Fruit fly (Drosophila melanogaster) whole organism, embryonic: ENCODE results near the gene Cyt-c-p.

Experiments
- Abd-B ChIP-seq: fragments of 200-800 bp; sonication (Bioruptor generic); optimal IDR thresholded peaks from 2 replicates; lab custom pipeline; 2018; ENCODE audit warnings: missing biosample characterization, mild to moderate bottlenecking, missing genetic modification characterization, moderate library complexity
- CG10267 ChIP-seq: fragments of 200-800 bp; sonication (Bioruptor generic); optimal IDR thresholded peaks from 2 replicates; lab custom pipeline; 2018; ENCODE audit warnings: missing biosample characterization, mild to moderate bottlenecking, missing genetic modification characterization, moderate library complexity
- CG10274 ChIP-seq: fragments of 200-800 bp; sonication (Bioruptor generic); optimal IDR thresholded peaks from 3 replicates; lab custom pipeline; 2017; ENCODE audit warnings: missing biosample characterization, mild to moderate bottlenecking, missing genetic modification characterization
- CG10366 ChIP-seq: fragments of 200-800 bp; sonication (Bioruptor generic); IDR thresholded peaks from 2 replicates; pipeline ENCODE4 v1.3.6; 2022; ENCODE audit warnings: missing biosample characterization, missing genetic modification characterization
- CG12071 ChIP-seq: fragments of 200-800 bp; sonication (Bioruptor generic); optimal IDR thresholded peaks from 3 replicates; lab custom pipeline; 2018; ENCODE audit warnings: missing biosample characterization, mild to moderate bottlenecking, missing genetic modification characterization
- CG13624 ChIP-seq: fragments of 200-800 bp; sonication (Bioruptor generic); optimal IDR thresholded peaks from 2 replicates; lab custom pipeline; 2016; ENCODE audit warnings: missing biosample characterization, missing genetic modification characterization
- CG15696 ChIP-seq: fragments of 200-800 bp; sonication (Bioruptor generic); optimal IDR thresholded peaks from 2 replicates; lab custom pipeline; 2019; ENCODE audit warnings: missing biosample characterization, mild to moderate bottlenecking, missing genetic modification characterization, moderate library complexity
- CG1603 ChIP-seq: fragments of 200-800 bp; sonication (Bioruptor generic); optimal IDR thresholded peaks from 2 replicates; lab custom pipeline; 2019; ENCODE audit warnings: missing biosample characterization, mild to moderate bottlenecking, missing genetic modification characterization, moderate library complexity
- CG17612 ChIP-seq: fragments of 200-800 bp; sonication (Bioruptor generic); IDR thresholded peaks from 2 replicates; pipeline ENCODE4 v1.3.6; 2022; ENCODE audit warnings: missing biosample characterization, missing genetic modification characterization
- CG18011 ChIP-seq: fragments of 200-800 bp; sonication (Bioruptor generic); optimal IDR thresholded peaks from 2 replicates; lab custom pipeline; 2017; ENCODE audit warnings: missing biosample characterization, missing genetic modification characterization, mild to moderate bottlenecking, moderate library complexity, missing genotype
- CG18262 ChIP-seq: fragments of 200-800 bp; optimal IDR thresholded peaks from 3 replicates; lab custom pipeline; 2019; ENCODE audit warnings: missing biosample characterization, mild to moderate bottlenecking, missing genetic modification characterization, moderate library complexity
- CG18619 ChIP-seq: fragments of 200-800 bp; sonication (Bioruptor generic); optimal IDR thresholded peaks from 3 replicates; lab custom pipeline; 2017; ENCODE audit warnings: missing biosample characterization, mild to moderate bottlenecking, missing genetic modification characterization
- CG2199 ChIP-seq: fragments of 200-800 bp; sonication (Bioruptor generic); IDR thresholded peaks from 3 replicates; pipeline ENCODE4 v1.3.6; 2022; ENCODE audit warnings: missing biosample characterization, missing genetic modification characterization
- CG33213 ChIP-seq: fragments of 200-800 bp; sonication (Bioruptor generic); optimal IDR thresholded peaks from 3 replicates; lab custom pipeline; 2016; ENCODE audit warnings: missing biosample characterization, missing genetic modification characterization
- CG3726 ChIP-seq: fragments of 200-800 bp; sonication (Bioruptor generic); IDR thresholded peaks from 3 replicates; pipeline ENCODE4, ENCODE4 v1.3.6; 2022; ENCODE audit warnings: missing biosample characterization, missing genetic modification characterization
- CG6175 ChIP-seq: fragments of 200-800 bp; sonication (Bioruptor generic); IDR thresholded peaks from 3 replicates; pipeline ENCODE4 v1.3.6; 2022; ENCODE audit warnings: missing biosample characterization, missing genetic modification characterization
- CG7357 ChIP-seq: fragments of 200-800 bp; sonication (Bioruptor generic); IDR thresholded peaks from 3 replicates; pipeline ENCODE4 v1.3.6; 2022; ENCODE audit warnings: missing biosample characterization, missing genetic modification characterization
- CG9817 ChIP-seq: fragments of 200-800 bp; sonication (Bioruptor generic); optimal IDR thresholded peaks from 2 replicates; lab custom pipeline; 2018; ENCODE audit warnings: missing biosample characterization, mild to moderate bottlenecking, missing genetic modification characterization, moderate library complexity
- Doc2 ChIP-seq: fragments of 200-800 bp; sonication (Bioruptor generic); IDR thresholded peaks from 2 replicates; pipeline ENCODE4 v1.3.6; 2022; ENCODE audit warnings: missing biosample characterization, missing genetic modification characterization
- Dref ChIP-seq: fragments of 200-800 bp; sonication (Bioruptor generic); IDR thresholded peaks from 2 replicates; pipeline ENCODE4 v1.3.6; 2022; ENCODE audit warnings: missing biosample characterization, missing genetic modification characterization
- E2f2 ChIP-seq: fragments of 200-800 bp; sonication (Bioruptor generic); IDR thresholded peaks from 2 replicates; pipeline ENCODE4 v1.3.6; 2022; ENCODE audit warnings: missing biosample characterization, missing genetic modification characterization
- Hand ChIP-seq: fragments of 200-800 bp; sonication (Bioruptor generic); optimal IDR thresholded peaks from 2 replicates; lab custom pipeline; 2017; ENCODE audit warnings: mild to moderate bottlenecking, missing biosample characterization, missing genetic modification reagents, missing genetic modification characterization
- Hmr ChIP-seq: fragments of 200-800 bp; sonication (Bioruptor generic); optimal IDR thresholded peaks from 3 replicates; lab custom pipeline; 2017; ENCODE audit warnings: mild to moderate bottlenecking, missing biosample characterization, missing genetic modification reagents, missing genetic modification characterization
- Hr3 ChIP-seq: fragments of 200-800 bp; sonication (Bioruptor generic); optimal IDR thresholded peaks from 3 replicates; lab custom pipeline; 2016; ENCODE audit warnings: missing biosample characterization, missing genetic modification characterization
- Kr ChIP-seq: fragments of 200-800 bp; sonication (Bioruptor generic); optimal IDR thresholded peaks from 2 replicates; lab custom pipeline; 2017; ENCODE audit warnings: missing biosample characterization, mild to moderate bottlenecking, missing genetic modification characterization
- NFAT ChIP-seq: fragments of 200-800 bp; sonication (Bioruptor generic); IDR thresholded peaks from 2 replicates; pipeline ENCODE4 v1.3.6; 2022; ENCODE audit warnings: missing biosample characterization, missing genetic modification characterization
- NK7.1 ChIP-seq: fragments of 200-800 bp; sonication (Bioruptor generic); optimal IDR thresholded peaks from 3 replicates; lab custom pipeline; 2016; ENCODE audit warnings: missing biosample characterization, missing genetic modification characterization
- Nf-YA ChIP-seq: fragments of 200-800 bp; sonication (Bioruptor generic); IDR thresholded peaks from 2 replicates; pipeline ENCODE4 v1.3.6; 2022; ENCODE audit warnings: missing biosample characterization, missing genetic modification characterization
- Six4 ChIP-seq: fragments of 200-800 bp; sonication (Bioruptor generic); optimal IDR thresholded peaks from 2 replicates; lab custom pipeline; 2016; ENCODE audit warnings: missing biosample characterization, missing genetic modification characterization
- Xrp1 ChIP-seq: fragments of 200-800 bp; sonication (Bioruptor generic); IDR thresholded peaks from 2 replicates; pipeline ENCODE4 v1.3.6; 2022; ENCODE audit warnings: missing biosample characterization, missing genetic modification characterization
- az2 ChIP-seq: fragments of 200-800 bp; sonication (Bioruptor generic); optimal IDR thresholded peaks from 3 replicates; lab custom pipeline; 2016; ENCODE audit warnings: missing biosample characterization, missing genetic modification characterization
- bab2 ChIP-seq: fragments of 200-800 bp; sonication (Bioruptor generic); optimal IDR thresholded peaks from 2 replicates; lab custom pipeline; 2016; ENCODE audit warnings: missing biosample characterization, missing genetic modification characterization
- dmrt11E ChIP-seq: fragments of 200-800 bp; sonication (Bioruptor generic); optimal IDR thresholded peaks from 3 replicates; lab custom pipeline; 2018; ENCODE audit warnings: missing biosample characterization, mild to moderate bottlenecking, missing genetic modification characterization, moderate library complexity
- eyg ChIP-seq: fragments of 200-800 bp; sonication (Bioruptor generic); optimal IDR thresholded peaks from 3 replicates; lab custom pipeline; 2016; ENCODE audit warnings: missing biosample characterization, missing genetic modification characterization
- gsb-n ChIP-seq: fragments of 200-800 bp; sonication (Bioruptor generic); optimal IDR thresholded peaks from 3 replicates; lab custom pipeline; 2018; ENCODE audit warnings: missing biosample characterization, mild to moderate bottlenecking, missing genetic modification characterization
- kni ChIP-seq: fragments of 200-800 bp; sonication (Bioruptor generic); optimal IDR thresholded peaks from 3 replicates; lab custom pipeline; 2017; ENCODE audit warnings: mild to moderate bottlenecking, missing biosample characterization, missing genetic modification reagents, missing genetic modification characterization
- nerfin-1 ChIP-seq: fragments of 200-800 bp; sonication (Bioruptor generic); optimal IDR thresholded peaks from 3 replicates; lab custom pipeline; 2019; ENCODE audit warnings: missing biosample characterization, mild to moderate bottlenecking, missing genetic modification characterization, moderate library complexity
- nom ChIP-seq: fragments of 200-800 bp; sonication (Bioruptor generic); optimal IDR thresholded peaks from 2 replicates; lab custom pipeline; 2017; ENCODE audit warnings: missing biosample characterization, missing genetic modification characterization, mild to moderate bottlenecking, moderate library complexity, missing genetic modification reagents
- oc ChIP-seq: fragments of 200-800 bp; sonication (Bioruptor generic); optimal IDR thresholded peaks from 2 replicates; lab custom pipeline; 2018; ENCODE audit warnings: missing biosample characterization, mild to moderate bottlenecking, missing genetic modification characterization, moderate library complexity
- otp ChIP-seq: fragments of 200-800 bp; sonication (Bioruptor generic); IDR thresholded peaks from 3 replicates; pipeline ENCODE4, ENCODE4 v1.3.6; 2022; ENCODE audit warnings: missing biosample characterization, missing genetic modification characterization
- pho ChIP-seq: fragments of 200-800 bp; sonication (Bioruptor generic); optimal IDR thresholded peaks from 2 replicates; lab custom pipeline; 2016; ENCODE audit warnings: missing biosample characterization, missing genetic modification characterization
- prd ChIP-seq, 3 experiments: fragments of >200 bp in 2 of 3; fragments of 200-800 bp in 1 of 3; sonication (Bioruptor generic) in 1 of 3; optimal IDR thresholded peaks in 2 of 3; IDR thresholded peaks in 1 of 3; 2 replicates in 2 of 3; 3 replicates in 1 of 3; pipeline versions ENCODE4 v1.3.6 to Lab custom; 2017 to 2022; ENCODE audit warnings: missing biosample characterization in 1 of 3, missing genetic modification characterization in 1 of 3
- run ChIP-seq: fragments of 200-800 bp; sonication (Bioruptor generic); optimal IDR thresholded peaks from 3 replicates; lab custom pipeline; 2018; ENCODE audit warnings: missing biosample characterization, mild to moderate bottlenecking, missing genetic modification characterization
- sens ChIP-seq: fragments of 200-800 bp; sonication (Bioruptor generic); peaks from one replicate; lab custom pipeline; 2016; ENCODE audit warnings: missing biosample characterization, missing genetic modification characterization
- seq ChIP-seq: fragments of 200-800 bp; sonication (Bioruptor generic); IDR thresholded peaks from 2 replicates; pipeline ENCODE4 v1.3.6; 2022; ENCODE audit warnings: missing biosample characterization, missing genetic modification characterization
- twi ChIP-seq: fragments of 200-800 bp; optimal IDR thresholded peaks from 2 replicates; lab custom pipeline; 2019; ENCODE audit warnings: missing biosample characterization, mild to moderate bottlenecking, missing genetic modification characterization, moderate library complexity
- usp ChIP-seq: fragments of >200 bp; optimal IDR thresholded peaks from 2 replicates; lab custom pipeline; 2017; ENCODE audit warnings: missing biosample characterization, missing genetic modification characterization
- zen ChIP-seq: fragments of 200-800 bp; sonication (Bioruptor generic); optimal IDR thresholded peaks from 3 replicates; lab custom pipeline; 2018; ENCODE audit warnings: missing biosample characterization, mild to moderate bottlenecking, missing genetic modification characterization, moderate library complexity

Gene Cyt-c-p

dm6 chr2L:16715841-16716701 is 3.7 kb upstream of the Cyt-c-p start, which contains the start of the genes Cyt-c-d and CG31808 (continued):
- TF ChIP-seq gsb-n (tag; lab: Kevin White, UChicago), result peak; percentile 98
- peak; percentile 95; the same call in 1 of the 3 replicates for TF ChIP-seq CG3726 (GFP tag; lab: Robert Waterston, UW)
- peak; percentile 89 for TF ChIP-seq nom (GFP tag; lab: Kevin White, UChicago)
- TF ChIP-seq Abd-B (GFP tag; lab: Kevin White, UChicago), result peak; percentile 95
- TF ChIP-seq E2f2 (GFP tag; lab: Robert Waterston, UW), result peak; percentile 86
- TF ChIP-seq Xrp1, result peak; percentile 98
- TF ChIP-seq CG17612, result peak; percentile 85
- peak; percentile 91 for TF ChIP-seq CG7357 (GFP tag; lab: Robert Waterston, UW)
- peak; percentile 87 for TF ChIP-seq CG18011
- peak; percentile 85 for TF ChIP-seq NFAT (GFP tag; lab: Robert Waterston, UW)
- peak; percentile 98 for TF ChIP-seq CG10366
- TF ChIP-seq CG6175 (GFP tag; lab: Robert Waterston, UW), result peak; percentile 97
- peak; percentile 83 for TF ChIP-seq Doc2 (GFP tag; lab: Robert Waterston, UW)
- TF ChIP-seq otp (GFP tag; lab: Robert Waterston, UW), result peak; percentile 96
- TF ChIP-seq CG18262, result peak; percentile 98
- TF ChIP-seq bab2, result peak; percentile 92
- TF ChIP-seq Dref, result no peak
- peak; percentile 96 for TF ChIP-seq Hr3 (GFP tag; lab: Kevin White, UChicago)
- TF ChIP-seq CG13624 (GFP tag; lab: Kevin White, UChicago), result peak; percentile 84
- TF ChIP-seq pho (GFP tag; lab: Kevin White, UChicago), result peak; percentile 89
- TF ChIP-seq twi (tag; lab: Kevin White, UChicago), result peak; percentile 90
- TF ChIP-seq oc, result peak; percentile 99
- peak; percentile 83 for TF ChIP-seq NK7.1 (GFP tag; lab: Kevin White, UChicago)
- TF ChIP-seq sens (GFP tag; lab: Kevin White, UChicago), result peak; percentile 100
- peak; percentile 95 for TF ChIP-seq Six4
- peak; percentile 96 for TF ChIP-seq run (tag; lab: Kevin White, UChicago)
- TF ChIP-seq CG2199 (GFP tag; lab: Robert Waterston, UW), result peak; percentile 97
- TF ChIP-seq CG12071 (GFP tag; lab: Kevin White, UChicago), result peak; percentile 94
- TF ChIP-seq usp (GFP tag; lab: Kevin White, UChicago), result no peak
- peak; percentile 98 for TF ChIP-seq az2 (GFP tag; lab: Kevin White, UChicago)
- peak; percentile 97 for TF ChIP-seq Nf-YA
- peak; percentile 95 for TF ChIP-seq dmrt11E (tag; lab: Kevin White, UChicago)
- TF ChIP-seq CG15696, result peak; percentile 77
- peak; percentile 96 for TF ChIP-seq Hand (GFP tag; lab: Kevin White, UChicago)
- peak; percentile 91 for TF ChIP-seq CG10267 (tag; lab: Kevin White, UChicago)
- peak; percentile 86 for TF ChIP-seq zen (tag; lab: Kevin White, UChicago)
- TF ChIP-seq CG33213 (GFP tag; lab: Kevin White, UChicago), result peak; percentile 89
- TF ChIP-seq CG10274 (GFP tag; lab: Kevin White, UChicago), result peak; percentile 81
- peak; percentile 71 for TF ChIP-seq Kr (GFP tag; lab: Kevin White, UChicago)
- TF ChIP-seq kni (GFP tag; lab: Kevin White, UChicago), result peak; percentile 85
- peak; percentile 97 for TF ChIP-seq CG1603 (tag; lab: Kevin White, UChicago)
- peak; percentile 97 for TF ChIP-seq CG18619
- peak; percentile 98 for TF ChIP-seq Hmr (GFP tag; lab: Kevin White, UChicago)
- TF ChIP-seq prd (optimal IDR thresholded peaks at IDR 0.05; lab: Kevin White, UChicago), result no peak
- peak; percentile 98 for TF ChIP-seq prd (GFP tag; IDR thresholded peaks at IDR 0.05; lab: Robert Waterston, UW)
- TF ChIP-seq seq (GFP tag; lab: Robert Waterston, UW), result peak; percentile 98
- TF ChIP-seq eyg, result peak; percentile 83
- peak; percentile 92 for TF ChIP-seq CG9817 (tag; lab: Kevin White, UChicago)
- TF ChIP-seq nerfin-1 (tag; lab: Kevin White, UChicago), result peak; percentile 94
